Fruit fly (Drosophila melanogaster): ENCODE measurements around the gene Sec13.

Sec13 gene

DNA sequence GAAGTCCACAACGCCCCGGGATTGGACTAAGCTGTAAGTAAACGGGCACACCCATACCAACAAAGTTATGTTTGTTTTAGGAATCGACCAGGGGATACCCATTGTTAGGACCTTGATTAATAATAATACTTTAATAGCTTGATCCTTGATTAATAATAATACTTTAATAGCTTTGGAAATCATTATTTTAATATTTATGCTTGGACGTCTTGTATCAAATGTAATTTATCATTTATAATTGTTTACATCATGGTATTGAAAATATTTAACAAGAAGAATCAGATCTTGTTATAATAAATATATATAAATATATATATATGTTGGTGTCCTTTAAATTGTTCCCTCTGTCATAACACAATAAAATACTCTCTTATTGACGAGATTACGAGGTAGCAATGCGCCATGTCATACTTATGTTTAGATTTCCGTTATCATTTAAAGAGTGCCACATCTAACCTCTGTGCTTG lies 875 bp downstream of the Sec13 start:
- TF ChIP-seq OdsH (GFP tag; optimal IDR thresholded peaks at IDR 0.05) (peak; percentile 83), ey (GFP tag; optimal IDR thresholded peaks at IDR 0.05) (no peak), N (GFP tag; optimal IDR thresholded peaks at IDR 0.05) (no peak), psq (GFP tag; optimal IDR thresholded peaks at IDR 0.05) (peak; percentile 78), Dfd (GFP tag; optimal IDR thresholded peaks at IDR 0.05) (no peak), fru (GFP tag; optimal IDR thresholded peaks at IDR 0.05) (peak; percentile 27), Sp1 (GFP tag; optimal IDR thresholded peaks at IDR 0.05) (peak; percentile 85), Mio (GFP tag; optimal IDR thresholded peaks at IDR 0.05) (no peak), sv (GFP tag; optimal IDR thresholded peaks at IDR 0.05) (peak; percentile 38), tai (GFP tag; optimal IDR thresholded peaks at IDR 0.05) (no peak), Abd-B (GFP tag; optimal IDR thresholded peaks at IDR 0.05) (no peak), Hr83 (GFP tag; optimal IDR thresholded peaks at IDR 0.05; ENCODE audit: poor library complexity, severe bottlenecking) (no peak), rgr (GFP tag; optimal IDR thresholded peaks at IDR 0.05) (peak; percentile 80), jim (GFP tag; optimal IDR thresholded peaks at IDR 0.05) (no peak), Hr78 (GFP tag; optimal IDR thresholded peaks at IDR 0.05) (no peak), CG32264 (GFP tag; optimal IDR thresholded peaks at IDR 0.05) (no peak), Rel (GFP tag; optimal IDR thresholded peaks at IDR 0.05) (no peak), Rel (tag; optimal IDR thresholded peaks at IDR 0.05) (peak; percentile 28), lola (GFP tag; optimal IDR thresholded peaks at IDR 0.05) (no peak), sage (GFP tag; optimal IDR thresholded peaks at IDR 0.05) (no peak), GATAd (GFP tag; optimal IDR thresholded peaks at IDR 0.05) (no peak), brk (GFP tag; optimal IDR thresholded peaks at IDR 0.05) (no peak), br (GFP tag; optimal IDR thresholded peaks at IDR 0.05) (no peak), h (GFP tag; optimal IDR thresholded peaks at IDR 0.05) (peak; percentile 68), foxo (GFP tag; optimal IDR thresholded peaks at IDR 0.05) (peak in 1 of 2 experiments; percentile 75), dmrt93B (GFP tag; optimal IDR thresholded peaks at IDR 0.05) (peak; percentile 28), Myc (optimal IDR thresholded peaks at IDR 0.05) (no peak), usp (GFP tag; optimal IDR thresholded peaks at IDR 0.05) (no peak), CrebA (GFP tag; optimal IDR thresholded peaks at IDR 0.05; ENCODE audit: borderline replicate concordance) (no peak), Hnf4 (GFP tag; optimal IDR thresholded peaks at IDR 0.05) (no peak), HLH106 (tag; optimal IDR thresholded peaks at IDR 0.05) (peak; percentile 79), pan (optimal IDR thresholded peaks at IDR 0.05) (no peak), dsf (GFP tag; optimal IDR thresholded peaks at IDR 0.05; ENCODE audit: borderline replicate concordance) (no peak), Vsx2 (GFP tag; optimal IDR thresholded peaks at IDR 0.05; ENCODE audit: partially characterized antibody) (no peak), Jra (GFP tag; optimal IDR thresholded peaks at IDR 0.05) (no peak), CG9705 (GFP tag; optimal IDR thresholded peaks at IDR 0.05) (no peak), woc (GFP tag; optimal IDR thresholded peaks at IDR 0.05) (peak; percentile 53), dl (GFP tag; optimal IDR thresholded peaks at IDR 0.05; ENCODE audit: insufficient read depth in 1 of 2, partially characterized antibody in 2 of 2) (no peak), Dif (GFP tag; optimal IDR thresholded peaks at IDR 0.05; ENCODE audit: partially characterized antibody) (no peak)

- TF ChIP-seq Mio (GFP tag; optimal IDR thresholded peaks at IDR 0.05), result no peak
- no peak for TF ChIP-seq dl (GFP tag; optimal IDR thresholded peaks at IDR 0.05; ENCODE audit: insufficient read depth in 1 of 2, partially characterized antibody in 2 of 2)
- no peak for TF ChIP-seq sage (GFP tag; optimal IDR thresholded peaks at IDR 0.05)
- peak; percentile 56 for TF ChIP-seq Sp1 (GFP tag; optimal IDR thresholded peaks at IDR 0.05)
- TF ChIP-seq HLH106 (tag; optimal IDR thresholded peaks at IDR 0.05), result peak; percentile 25
- no peak for TF ChIP-seq br (GFP tag; optimal IDR thresholded peaks at IDR 0.05)
- no peak for TF ChIP-seq Rel (GFP tag; optimal IDR thresholded peaks at IDR 0.05)
- TF ChIP-seq Rel (tag; optimal IDR thresholded peaks at IDR 0.05), result peak; percentile 42
- TF ChIP-seq Myc (optimal IDR thresholded peaks at IDR 0.05), result peak; percentile 46
- TF ChIP-seq rgr (GFP tag; optimal IDR thresholded peaks at IDR 0.05), result peak; percentile 32
- TF ChIP-seq usp (GFP tag; optimal IDR thresholded peaks at IDR 0.05), result no peak
Measured at dm6 chr3R:23358565-23359138, 2.6 kb downstream of the Sec13 start, which contains the start of gene RpS3. Gene RpS3, plus strand, starts transcription at chr3R:23358812.

Data from whole organism, wandering third instar larva.